Worm (Caenorhabditis elegans) whole organism, L1 larva: ENCODE measurements around the gene swt-5.

Experiments used
- C04F5.9 ChIP-seq: sonication (generic microtip); optimal IDR thresholded peaks from 2 replicates; lab custom pipeline; 2016; ENCODE audit warnings: missing genetic modification characterization, missing compliant biosample characterization
- C16A3.4 ChIP-seq: fragments of 150-350 bp; optimal IDR thresholded peaks from 2 replicates; lab custom pipeline; 2014; ENCODE audit warnings: missing biosample characterization, missing genetic modification characterization
- C34B4.2 ChIP-seq: sonication (generic microtip); optimal IDR thresholded peaks from 2 replicates; lab custom pipeline; 2017; ENCODE audit warnings: mild to moderate bottlenecking, missing genetic modification characterization, missing compliant biosample characterization
- Y116A8C.19 ChIP-seq: sonication (generic microtip); optimal IDR thresholded peaks from 2 replicates; lab custom pipeline; 2016; ENCODE audit warnings: missing compliant biosample characterization, missing genetic modification characterization, borderline replicate concordance
- alr-1 ChIP-seq: fragments of 200-800 bp; sonication (Bioruptor generic); optimal IDR thresholded peaks from 2 replicates; lab custom pipeline; 2018; ENCODE audit warnings: borderline replicate concordance, mild to moderate bottlenecking, missing genetic modification characterization, missing compliant biosample characterization
- aly-2 ChIP-seq: fragments of 150-350 bp; optimal IDR thresholded peaks from 2 replicates; lab custom pipeline; 2014; ENCODE audit warnings: missing biosample characterization, missing genetic modification characterization
- ama-1 ChIP-seq: fragments of 150-350 bp; optimal IDR thresholded peaks from 2 replicates; lab custom pipeline; 2014
- ceh-88 ChIP-seq: fragments of 200-800 bp; sonication (Bioruptor generic); IDR thresholded peaks from 2 replicates; pipeline ENCODE4 v1.3.6; 2022; ENCODE audit warnings: missing genetic modification characterization, missing compliant biosample characterization
- ceh-90 ChIP-seq: sonication (generic microtip); optimal IDR thresholded peaks from 2 replicates; lab custom pipeline; 2016; ENCODE audit warnings: missing genetic modification characterization, missing compliant biosample characterization
- ces-1 ChIP-seq: fragments of 150-350 bp; optimal IDR thresholded peaks from 2 replicates; lab custom pipeline; 2014; ENCODE audit warnings: missing biosample characterization, missing genetic modification reagents, missing genetic modification characterization
- efl-1 ChIP-seq, 4 experiments: fragments of 150-350 bp; optimal IDR thresholded peaks in 3 of 4; peaks in 1 of 4; 1 replicate in 1 of 4; 2 replicates in 3 of 4; lab custom pipeline; 2014; ENCODE audit warnings: missing biosample characterization in 2 of 4, missing genetic modification characterization in 2 of 4, missing genetic modification reagents in 2 of 4
- egl-13 ChIP-seq: sonication (generic microtip); optimal IDR thresholded peaks from 2 replicates; lab custom pipeline; 2016; ENCODE audit warnings: missing genotype, missing genetic modification reagents, missing genetic modification characterization, missing compliant biosample characterization
- egl-27 ChIP-seq, 2 experiments: fragments of 150-350 bp in 1 of 2; sonication (generic microtip); optimal IDR thresholded peaks; 3 replicates each; lab custom pipeline; 2017 to 2018; ENCODE audit warnings: missing biosample characterization in 2 of 2, missing genetic modification characterization in 2 of 2, missing genetic modification reagents in 2 of 2
- elt-3 ChIP-seq, 6 experiments: fragments of 150-350 bp in 1 of 6; sonication (generic microtip); optimal IDR thresholded peaks; 2 replicates each; lab custom pipeline; 2017 to 2018; ENCODE audit warnings: missing biosample characterization in 6 of 6, missing genetic modification characterization in 6 of 6, inconsistent platforms in 1 of 6
- fkh-10 ChIP-seq: sonication (generic microtip); optimal IDR thresholded peaks from 2 replicates; lab custom pipeline; 2017; ENCODE audit warnings: missing biosample characterization, missing genetic modification reagents, missing genetic modification characterization
- fos-1 ChIP-seq: fragments of 150-350 bp; optimal IDR thresholded peaks from 2 replicates; lab custom pipeline; 2014; ENCODE audit warnings: missing biosample characterization, missing genetic modification characterization
- grh-1 ChIP-seq: fragments of 200-800 bp; sonication (Bioruptor generic); IDR thresholded peaks from 2 replicates; pipeline ENCODE4 v1.3.6; 2022; ENCODE audit warnings: missing genetic modification reagents, missing genetic modification characterization, missing compliant biosample characterization
- hlh-4 ChIP-seq: sonication (generic microtip); optimal IDR thresholded peaks from 2 replicates; lab custom pipeline; 2016; ENCODE audit warnings: mild to moderate bottlenecking, missing genetic modification characterization, missing compliant biosample characterization
- isw-1 ChIP-seq: fragments of 200-800 bp; sonication (Bioruptor generic); IDR thresholded peaks from 2 replicates; pipeline ENCODE4 v1.3.6; 2022; ENCODE audit warnings: missing genetic modification characterization, missing compliant biosample characterization
- jun-1 ChIP-seq: fragments of 150-350 bp; optimal IDR thresholded peaks from 2 replicates; lab custom pipeline; 2014; ENCODE audit warnings: missing biosample characterization, missing genetic modification reagents, missing genetic modification characterization
- lin-13 ChIP-seq: fragments of 150-350 bp; optimal IDR thresholded peaks from 2 replicates; lab custom pipeline; 2014; ENCODE audit warnings: missing biosample characterization, missing genetic modification reagents, missing genetic modification characterization
- lin-14 ChIP-seq: fragments of 200-800 bp; sonication (Bioruptor generic); optimal IDR thresholded peaks from 2 replicates; lab custom pipeline; 2018; ENCODE audit warnings: mild to moderate bottlenecking, missing genetic modification characterization, moderate library complexity, missing compliant biosample characterization
- lir-3 ChIP-seq: sonication (generic microtip); optimal IDR thresholded peaks from 2 replicates; lab custom pipeline; 2016; ENCODE audit warnings: mild to moderate bottlenecking, missing genetic modification characterization, moderate library complexity, missing compliant biosample characterization; ENCODE audit not compliant: poor library complexity
- lsy-2 ChIP-seq, 2 experiments: fragments of 150-350 bp; optimal IDR thresholded peaks; 2 replicates each; lab custom pipeline; 2014; ENCODE audit warnings: missing biosample characterization in 2 of 2, missing genetic modification characterization in 2 of 2
- mdl-1 ChIP-seq, 2 experiments: fragments of 150-350 bp; optimal IDR thresholded peaks; 2 replicates each; lab custom pipeline; 2014 to 2017; ENCODE audit warnings: missing biosample characterization in 2 of 2, missing genetic modification characterization in 2 of 2, inconsistent platforms in 1 of 2
- mef-2 ChIP-seq: fragments of 150-350 bp; optimal IDR thresholded peaks from 2 replicates; lab custom pipeline; 2014; ENCODE audit warnings: missing biosample characterization, missing genetic modification characterization
- mep-1 ChIP-seq: fragments of 150-350 bp; optimal IDR thresholded peaks from 2 replicates; lab custom pipeline; 2014; ENCODE audit warnings: missing biosample characterization, missing genetic modification characterization
- nhr-12 ChIP-seq: sonication (generic microtip); optimal IDR thresholded peaks from 2 replicates; lab custom pipeline; 2017; ENCODE audit warnings: missing biosample characterization, missing genetic modification characterization
- nhr-20 ChIP-seq: sonication (generic microtip); optimal IDR thresholded peaks from 2 replicates; lab custom pipeline; 2016; ENCODE audit warnings: mild to moderate bottlenecking, missing genetic modification characterization, missing compliant biosample characterization
- nhr-237 ChIP-seq: fragments of 150-350 bp; optimal IDR thresholded peaks from 2 replicates; lab custom pipeline; 2014; ENCODE audit warnings: missing biosample characterization, missing genetic modification characterization
- nhr-47 ChIP-seq: sonication (generic microtip); optimal IDR thresholded peaks from 2 replicates; lab custom pipeline; 2016; ENCODE audit warnings: mild to moderate bottlenecking, missing genetic modification characterization, moderate library complexity, missing compliant biosample characterization
- nhr-71 ChIP-seq: sonication (generic microtip); optimal IDR thresholded peaks from 2 replicates; lab custom pipeline; 2016; ENCODE audit warnings: mild to moderate bottlenecking, missing genetic modification characterization, moderate library complexity, missing compliant biosample characterization
- nhr-76 ChIP-seq: sonication (generic microtip); optimal IDR thresholded peaks from 2 replicates; lab custom pipeline; 2017; ENCODE audit warnings: missing biosample characterization, missing genetic modification characterization
- nhr-77 ChIP-seq: fragments of 150-350 bp; optimal IDR thresholded peaks from 2 replicates; lab custom pipeline; 2014; ENCODE audit warnings: missing biosample characterization, missing genetic modification characterization
- nhr-85 ChIP-seq: sonication (generic microtip); peaks from one replicate; lab custom pipeline; 2016; ENCODE audit warnings: missing genetic modification characterization, inconsistent platforms, missing compliant biosample characterization
- rnt-1 ChIP-seq: sonication (generic microtip); optimal IDR thresholded peaks from 2 replicates; lab custom pipeline; 2016; ENCODE audit warnings: mild to moderate bottlenecking, missing genetic modification characterization, moderate library complexity, missing compliant biosample characterization
- skn-1 ChIP-seq: fragments of 150-350 bp; optimal IDR thresholded peaks from 2 replicates; lab custom pipeline; 2014; ENCODE audit warnings: missing biosample characterization, missing genetic modification characterization
- snu-23 ChIP-seq: sonication (generic microtip); optimal IDR thresholded peaks from 2 replicates; lab custom pipeline; 2016; ENCODE audit warnings: missing genetic modification characterization, missing compliant biosample characterization
- swsn-7 ChIP-seq: sonication (generic microtip); optimal IDR thresholded peaks from 2 replicates; lab custom pipeline; 2016; ENCODE audit warnings: missing genetic modification characterization, missing compliant biosample characterization
- tbx-2 ChIP-seq: sonication (generic microtip); optimal IDR thresholded peaks from 2 replicates; lab custom pipeline; 2016; ENCODE audit warnings: missing genetic modification characterization, missing compliant biosample characterization
- tlp-1 ChIP-seq: fragments of 150-350 bp; optimal IDR thresholded peaks from 2 replicates; lab custom pipeline; 2014; ENCODE audit warnings: missing biosample characterization, missing genetic modification characterization
- unc-62 ChIP-seq: fragments of 150-350 bp; optimal IDR thresholded peaks from 2 replicates; lab custom pipeline; 2014; ENCODE audit warnings: missing biosample characterization, missing genetic modification reagents, missing genetic modification characterization
- unc-86 ChIP-seq: sonication (generic microtip); optimal IDR thresholded peaks from 2 replicates; lab custom pipeline; 2016; ENCODE audit warnings: missing genetic modification characterization, missing compliant biosample characterization
- vab-15 ChIP-seq: sonication (generic microtip); optimal IDR thresholded peaks from 2 replicates; lab custom pipeline; 2017; ENCODE audit warnings: missing genotype, mild to moderate bottlenecking, missing genetic modification characterization, missing compliant biosample characterization
- zip-4 ChIP-seq: fragments of 200-800 bp; sonication (Bioruptor generic); optimal IDR thresholded peaks from 2 replicates; lab custom pipeline; 2018; ENCODE audit warnings: mild to moderate bottlenecking, missing genetic modification characterization, moderate library complexity, missing compliant biosample characterization
- ztf-11 ChIP-seq, 2 experiments: sonication (generic microtip); optimal IDR thresholded peaks; 2 replicates each; lab custom pipeline; 2016 to 2017; ENCODE audit warnings: missing genetic modification characterization in 2 of 2, missing biosample characterization in 1 of 2, missing compliant biosample characterization in 1 of 2

Gene swt-5

DNA sequence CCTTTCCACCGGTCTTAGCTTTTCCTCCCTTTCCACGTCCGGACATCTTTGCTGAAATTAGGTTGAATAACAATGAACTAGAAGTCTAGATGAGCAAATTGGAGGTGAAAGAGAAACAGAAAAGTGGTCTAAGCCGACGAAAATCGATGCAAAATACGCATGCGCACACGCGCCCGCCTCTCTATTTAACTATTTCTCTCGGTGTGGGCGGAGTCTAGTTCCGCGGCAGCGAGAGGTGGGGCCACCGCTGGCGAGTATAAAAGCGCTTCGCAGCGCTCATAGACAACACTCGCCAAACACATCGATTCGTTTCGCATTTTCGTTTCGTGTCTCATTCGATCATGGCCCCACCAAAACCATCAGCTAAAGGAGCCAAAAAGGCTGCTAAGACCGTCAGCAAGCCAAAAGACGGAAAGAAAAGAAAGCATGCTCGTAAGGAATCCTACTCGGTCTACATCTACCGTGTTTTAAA lies 44.1 kb downstream of the swt-5 start, which contains the start of the genes his-35 and his-41 (continued):
- TF ChIP-seq elt-3 (tag; optimal IDR thresholded peaks at IDR 0.05; lab: Kevin White, UChicago) (no peak), ceh-88 (0 out of 2 replicates have a peak, but pooled peaks have one; percentile 10), nhr-77 (peak; percentile 23), lin-13 (GFP tag; lab: Kevin White, UChicago) (no peak), ztf-11 (tag; optimal IDR thresholded peaks at IDR 0.05; lab: Kevin White, UChicago) (peak in 1 of 2 experiments; percentile 43), tbx-2 (tag; lab: Kevin White, UChicago) (peak; percentile 69), nhr-237 (tag; lab: Kevin White, UChicago) (no peak), tlp-1 (no peak), nhr-47 (tag; lab: Kevin White, UChicago) (peak; percentile 87), hlh-4 (tag; lab: Kevin White, UChicago) (no peak), alr-1 (tag; lab: Kevin White, UChicago) (no peak), fkh-10 (GFP tag; lab: Kevin White, UChicago) (peak; percentile 8)
- TF ChIP-seq, all 84 proteins: peak for 40

DNA sequence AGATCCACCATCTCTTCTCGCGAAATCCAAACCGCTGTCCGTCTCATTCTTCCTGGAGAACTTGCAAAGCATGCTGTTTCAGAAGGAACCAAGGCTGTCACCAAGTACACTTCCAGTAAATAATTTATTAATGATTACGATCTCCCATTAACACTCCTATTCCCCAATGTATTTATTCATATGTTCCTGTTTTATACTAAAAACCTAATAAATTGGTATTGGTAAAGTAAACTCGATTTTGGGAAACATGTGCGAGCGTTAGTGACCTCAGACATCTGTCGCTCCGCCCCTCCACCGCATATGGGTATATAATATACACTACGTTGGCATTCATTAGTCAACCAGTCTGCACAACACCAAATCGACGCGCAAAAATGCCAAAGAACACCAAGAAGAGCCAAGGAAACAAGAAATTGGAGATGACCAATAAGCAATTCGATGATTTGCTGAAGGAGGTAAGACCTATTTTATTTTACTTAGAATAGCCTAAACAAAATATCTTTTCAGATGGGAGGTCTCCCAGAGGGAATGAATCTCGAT lies 44.9 kb downstream of the swt-5 start, which contains the start of gene C50F4.6:
C50F4.6 (plus strand) TSS at position 51 of the 540 bp plus-strand sequence.
- TF ChIP-seq unc-62 (GFP tag; lab: Kevin White, UChicago) (no peak), mep-1 (peak; percentile 1), lsy-2 (tag; optimal IDR thresholded peaks at IDR 0.05; lab: Kevin White, UChicago) (peak in 1 of 2 experiments; percentile 27), efl-1 (optimal IDR thresholded peaks at IDR 0.05; lab: Kevin White, UChicago) (no peak), efl-1 (GFP tag; optimal IDR thresholded peaks at IDR 0.05 in 1 of 2; lab: Kevin White, UChicago) (peak in 1 of 2 experiments; percentile 80), C04F5.9 (tag; lab: Kevin White, UChicago) (no peak), nhr-85 (tag; lab: Kevin White, UChicago) (peak; percentile 50)

DNA sequence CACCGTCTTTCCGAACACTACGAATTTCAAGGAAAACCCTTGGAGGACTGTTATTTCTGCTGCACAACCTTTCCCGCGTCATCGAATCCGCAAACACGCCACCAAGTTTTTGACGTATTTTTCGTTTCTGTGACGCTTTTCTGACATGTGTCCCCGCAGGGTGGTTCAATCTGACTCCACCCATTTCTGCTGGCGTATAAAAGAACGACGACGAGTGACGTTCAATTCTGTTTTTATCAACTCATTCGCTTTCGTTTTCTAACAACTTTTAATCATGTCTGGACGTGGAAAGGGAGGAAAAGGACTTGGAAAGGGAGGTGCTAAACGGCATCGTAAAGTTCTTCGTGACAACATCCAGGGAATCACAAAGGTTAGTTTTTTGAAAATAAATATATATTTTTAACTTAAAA lies 45.7 kb downstream of the swt-5 start, which contains the start of gene his-37:
his-37 (plus strand) TSS at position 246 of the 410 bp plus-strand sequence.
- peak; percentile 90 for TF ChIP-seq ama-1 (lab: Kevin White, UChicago)
- peak; percentile 99 for TF ChIP-seq nhr-20 (tag; lab: Kevin White, UChicago)
- peak; percentile 99 for TF ChIP-seq ceh-88
- peak; percentile 92 for TF ChIP-seq zip-4 (GFP tag; lab: Kevin White, UChicago)
- TF ChIP-seq vab-15 (tag; lab: Kevin White, UChicago): peak; percentile 74
- peak; percentile 30 to 97 for TF ChIP-seq mdl-1 (tag; optimal IDR thresholded peaks at IDR 0.05; lab: Kevin White, UChicago)
- no peak for TF ChIP-seq alr-1 (tag; lab: Kevin White, UChicago)
- TF ChIP-seq fkh-10 (GFP tag; lab: Kevin White, UChicago): peak; percentile 99
- TF ChIP-seq unc-86 (tag; lab: Kevin White, UChicago): peak; percentile 98
- TF ChIP-seq lin-14 (GFP tag; lab: Kevin White, UChicago): peak; percentile 100
- TF ChIP-seq efl-1 (optimal IDR thresholded peaks at IDR 0.05; lab: Kevin White, UChicago): peak; percentile 93 to 96
- peak; percentile 81 to 99 for TF ChIP-seq efl-1 (GFP tag; optimal IDR thresholded peaks at IDR 0.05 in 1 of 2; lab: Kevin White, UChicago)
- TF ChIP-seq ces-1 (GFP tag; lab: Kevin White, UChicago): peak; percentile 2
- no peak for TF ChIP-seq Y116A8C.19 (tag; lab: Kevin White, UChicago)
- peak; percentile 99 for TF ChIP-seq jun-1 (tag; lab: Kevin White, UChicago)
- peak; percentile 99 for TF ChIP-seq C16A3.4 (tag; lab: Kevin White, UChicago)
- peak; percentile 98 for TF ChIP-seq rnt-1 (tag; lab: Kevin White, UChicago)
- TF ChIP-seq swsn-7 (tag; lab: Kevin White, UChicago): peak; percentile 100
- TF ChIP-seq mef-2 (tag; lab: Kevin White, UChicago): peak; percentile 92
- TF ChIP-seq nhr-71: peak; percentile 99
- TF ChIP-seq nhr-85 (tag; lab: Kevin White, UChicago): peak; percentile 99
- TF ChIP-seq ceh-90: peak; percentile 22
- peak; percentile 92 for TF ChIP-seq lir-3 (tag; lab: Kevin White, UChicago)
- TF ChIP-seq aly-2 (tag; lab: Kevin White, UChicago): peak; percentile 90
- TF ChIP-seq fos-1 (tag; lab: Kevin White, UChicago): peak; percentile 97
- no peak for TF ChIP-seq hlh-4 (tag; lab: Kevin White, UChicago)
- TF ChIP-seq C34B4.2 (tag; lab: Kevin White, UChicago): peak; percentile 62
- TF ChIP-seq skn-1 (tag; lab: Kevin White, UChicago): peak; percentile 94
- peak; percentile 95 for TF ChIP-seq isw-1 (GFP tag; lab: Robert Waterston, UW)
- TF ChIP-seq mep-1: peak; percentile 99
- peak; percentile 98 for TF ChIP-seq grh-1 (GFP tag; lab: Robert Waterston, UW)
- peak; percentile 63 for TF ChIP-seq nhr-12 (tag; lab: Kevin White, UChicago)
- peak; percentile 99 for TF ChIP-seq egl-13 (tag; lab: Kevin White, UChicago)
- TF ChIP-seq egl-27 (tag; optimal IDR thresholded peaks at IDR 0.05; lab: Kevin White, UChicago): peak; percentile 83
- TF ChIP-seq snu-23: peak; percentile 99
- peak; percentile 94 for TF ChIP-seq nhr-76
